Worm (Caenorhabditis elegans): ENCODE data around the gene Y49F6C.6.

DNA sequence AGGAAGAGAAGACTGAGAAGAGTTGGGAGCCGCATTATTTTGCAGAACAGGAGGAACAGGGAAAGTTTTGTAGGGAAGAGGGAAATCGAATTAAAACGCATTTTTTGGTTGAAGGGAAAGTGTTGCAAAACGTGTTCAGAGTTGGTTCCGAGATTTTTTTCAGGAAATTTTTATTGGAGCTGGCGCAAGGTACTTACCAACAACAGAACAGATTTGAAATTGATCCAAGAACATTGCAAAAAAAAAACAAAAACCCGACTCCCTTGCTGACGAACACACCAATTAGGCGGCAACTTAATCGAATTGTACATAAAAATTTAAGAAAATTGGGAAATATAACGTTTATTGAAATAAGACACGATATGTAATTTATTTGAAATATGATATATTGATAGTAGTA is 28.4 kb downstream of the Y49F6C.6 start, which contains the start of gene F14D2.7:
- TF ChIP-seq F13H6.1 (tag; optimal IDR thresholded peaks at IDR 0.05) = no peak
- no peak for TF ChIP-seq nhr-21 (tag; optimal IDR thresholded peaks at IDR 0.05)
- no peak for TF ChIP-seq blmp-1 (tag; optimal IDR thresholded peaks at IDR 0.05; ENCODE audit: insufficient read depth)
- no peak for TF ChIP-seq ztf-11 (tag; optimal IDR thresholded peaks at IDR 0.05)
- TF ChIP-seq skn-1 (tag; optimal IDR thresholded peaks at IDR 0.05) = no peak
- TF ChIP-seq R02D3.7 (tag; optimal IDR thresholded peaks at IDR 0.05) = no peak
- no peak for TF ChIP-seq peb-1 (tag; optimal IDR thresholded peaks at IDR 0.05)
- TF ChIP-seq fos-1 (tag; optimal IDR thresholded peaks at IDR 0.05) = no peak

All from whole organism, L2 larva.